Fruit fly (Drosophila melanogaster) whole organism, prepupa: ENCODE data around the gene Calx.

Source experiments
- CG31627 ChIP-seq: fragments of 200-800 bp; sonication (Bioruptor generic); optimal IDR thresholded peaks from 3 replicates; lab custom pipeline; 2016; ENCODE audit warnings: missing biosample characterization, missing genetic modification characterization
- CG4318 ChIP-seq: fragments of 200-800 bp; sonication (Bioruptor generic); optimal IDR thresholded peaks from 3 replicates; lab custom pipeline; 2017; ENCODE audit warnings: missing biosample characterization, mild to moderate bottlenecking, missing genetic modification characterization
- CG6792 ChIP-seq: fragments of 200-800 bp; sonication (Bioruptor generic); optimal IDR thresholded peaks from 3 replicates; lab custom pipeline; 2016; ENCODE audit warnings: missing biosample characterization, missing genetic modification characterization
- Ets21C ChIP-seq: fragments of 200-800 bp; sonication (Bioruptor generic); optimal IDR thresholded peaks from 3 replicates; lab custom pipeline; 2016; ENCODE audit warnings: missing biosample characterization, missing genetic modification characterization
- Gug ChIP-seq: fragments of 200-800 bp; sonication (Bioruptor generic); IDR thresholded peaks from 2 replicates; pipeline ENCODE4 v1.3.6; 2022; ENCODE audit warnings: missing biosample characterization, missing genetic modification characterization
- Sox14 ChIP-seq: fragments of 200-800 bp; sonication (Bioruptor generic); optimal IDR thresholded peaks from 3 replicates; lab custom pipeline; 2016; ENCODE audit warnings: missing biosample characterization, missing genetic modification characterization
- eg ChIP-seq: fragments of 200-800 bp; sonication (Bioruptor generic); IDR thresholded peaks from 3 replicates; pipeline ENCODE4 v1.3.6; 2022; ENCODE audit warnings: missing biosample characterization, missing genetic modification characterization
- fkh ChIP-seq: fragments of 200-800 bp; sonication (Bioruptor generic); optimal IDR thresholded peaks from 3 replicates; lab custom pipeline; 2017; ENCODE audit warnings: missing biosample characterization, mild to moderate bottlenecking, missing genetic modification characterization, moderate library complexity
- svp ChIP-seq: fragments of 200-800 bp; sonication (Bioruptor generic); peaks from one replicate; lab custom pipeline; 2016; ENCODE audit warnings: missing biosample characterization, missing genetic modification characterization

dm6 chr3R:21059486-21060356, 81.7 kb downstream of the Calx start:
- TF ChIP-seq eg (no peak), Ets21C (GFP tag; lab: Kevin White, UChicago) (no peak), fkh (GFP tag; lab: Kevin White, UChicago) (peak; percentile 42), CG4318 (no peak), CG31627 (GFP tag; lab: Kevin White, UChicago) (no peak), CG6792 (no peak), Gug (no peak), svp (GFP tag; lab: Kevin White, UChicago) (peak; percentile 70), Sox14 (GFP tag; lab: Kevin White, UChicago) (no peak)
